Fruit fly (Drosophila melanogaster) whole organism, embryonic: ENCODE results near the gene CG10252.

Experiments
- Abd-B ChIP-seq: fragments of 200-800 bp; sonication (Bioruptor generic); optimal IDR thresholded peaks from 2 replicates; lab custom pipeline; 2018; ENCODE audit warnings: missing biosample characterization, mild to moderate bottlenecking, missing genetic modification characterization, moderate library complexity
- Asciz ChIP-seq: fragments of 200-800 bp; sonication (Bioruptor generic); optimal IDR thresholded peaks from 2 replicates; lab custom pipeline; 2017; ENCODE audit warnings: missing biosample characterization, mild to moderate bottlenecking, missing genetic modification characterization, missing genetic modification reagents
- CG10209 ChIP-seq: fragments of 200-800 bp; sonication (Bioruptor generic); optimal IDR thresholded peaks from 3 replicates; lab custom pipeline; 2017; ENCODE audit warnings: missing biosample characterization, mild to moderate bottlenecking, missing genetic modification characterization, missing genetic modification reagents
- CG11093 ChIP-seq: fragments of 200-800 bp; sonication (Bioruptor generic); IDR thresholded peaks from 3 replicates; pipeline ENCODE4 v1.3.6; 2022; ENCODE audit warnings: missing biosample characterization, missing genetic modification characterization
- CG11398 ChIP-seq: fragments of 200-800 bp; sonication (Bioruptor generic); optimal IDR thresholded peaks from 2 replicates; lab custom pipeline; 2016; ENCODE audit warnings: missing biosample characterization, missing genetic modification characterization
- CG12219 ChIP-seq: fragments of 200-800 bp; sonication (Bioruptor generic); optimal IDR thresholded peaks from 3 replicates; lab custom pipeline; 2018; ENCODE audit warnings: missing biosample characterization, mild to moderate bottlenecking, missing genetic modification characterization
- CG12659 ChIP-seq: fragments of 200-800 bp; sonication (Bioruptor generic); optimal IDR thresholded peaks from 3 replicates; lab custom pipeline; 2017; ENCODE audit warnings: mild to moderate bottlenecking, missing biosample characterization, missing genetic modification reagents, missing genetic modification characterization
- CG15269 ChIP-seq: fragments of 200-800 bp; sonication (Bioruptor generic); optimal IDR thresholded peaks from 2 replicates; lab custom pipeline; 2018; ENCODE audit warnings: missing biosample characterization, mild to moderate bottlenecking, missing genetic modification characterization, moderate library complexity
- CG15696 ChIP-seq: fragments of 200-800 bp; sonication (Bioruptor generic); optimal IDR thresholded peaks from 2 replicates; lab custom pipeline; 2019; ENCODE audit warnings: missing biosample characterization, mild to moderate bottlenecking, missing genetic modification characterization, moderate library complexity
- CG16779 ChIP-seq: fragments of 200-800 bp; sonication (Bioruptor generic); IDR thresholded peaks from 2 replicates; pipeline ENCODE4 v1.3.6; 2022; ENCODE audit warnings: missing biosample characterization, missing genetic modification characterization
- CG17361 ChIP-seq: fragments of 200-800 bp; sonication (Bioruptor generic); IDR thresholded peaks from 3 replicates; pipeline ENCODE4 v1.3.6; 2022; ENCODE audit warnings: missing biosample characterization, missing genetic modification characterization
- CG17385 ChIP-seq: fragments of 200-800 bp; sonication (Bioruptor generic); optimal IDR thresholded peaks from 3 replicates; lab custom pipeline; 2018; ENCODE audit warnings: missing biosample characterization, mild to moderate bottlenecking, missing genetic modification characterization
- CG2202 ChIP-seq: fragments of 200-800 bp; sonication (Bioruptor generic); optimal IDR thresholded peaks from 2 replicates; lab custom pipeline; 2018; ENCODE audit warnings: missing biosample characterization, mild to moderate bottlenecking, missing genetic modification characterization
- CG2678 ChIP-seq: fragments of 200-800 bp; sonication (Bioruptor generic); optimal IDR thresholded peaks from 3 replicates; lab custom pipeline; 2019; ENCODE audit warnings: missing biosample characterization, mild to moderate bottlenecking, missing genetic modification characterization, moderate library complexity
- CG2875 ChIP-seq: fragments of 200-800 bp; sonication (Bioruptor generic); optimal IDR thresholded peaks from 2 replicates; lab custom pipeline; 2017; ENCODE audit warnings: missing biosample characterization, mild to moderate bottlenecking, missing genetic modification characterization, missing genetic modification reagents
- CG30020 ChIP-seq: fragments of 200-800 bp; optimal IDR thresholded peaks from 2 replicates; lab custom pipeline; 2019; ENCODE audit warnings: missing biosample characterization, mild to moderate bottlenecking, missing genetic modification characterization, moderate library complexity
- CG6683 ChIP-seq: fragments of 200-800 bp; sonication (Bioruptor generic); optimal IDR thresholded peaks from 2 replicates; lab custom pipeline; 2017; ENCODE audit warnings: missing biosample characterization, mild to moderate bottlenecking, missing genetic modification characterization, missing genetic modification reagents
- CG6854 ChIP-seq: fragments of 200-800 bp; sonication (Bioruptor generic); optimal IDR thresholded peaks from 3 replicates; lab custom pipeline; 2017; ENCODE audit warnings: missing biosample characterization, mild to moderate bottlenecking, missing genetic modification characterization
- CG7372 ChIP-seq: fragments of 200-800 bp; sonication (Bioruptor generic); IDR thresholded peaks from 2 replicates; pipeline ENCODE4 v1.3.6; 2022; ENCODE audit warnings: missing biosample characterization, missing genetic modification characterization
- CG7839 ChIP-seq: fragments of 200-800 bp; sonication (Bioruptor generic); optimal IDR thresholded peaks from 3 replicates; lab custom pipeline; 2018; ENCODE audit warnings: missing biosample characterization, mild to moderate bottlenecking, missing genetic modification characterization, moderate library complexity
- CG8281 ChIP-seq: fragments of 200-800 bp; sonication (Bioruptor generic); optimal IDR thresholded peaks from 2 replicates; lab custom pipeline; 2018; ENCODE audit warnings: missing biosample characterization, mild to moderate bottlenecking, missing genetic modification characterization, moderate library complexity
- CG8478 ChIP-seq: fragments of >200 bp; optimal IDR thresholded peaks from 2 replicates; lab custom pipeline; 2018
- D19A ChIP-seq: fragments of 200-800 bp; optimal IDR thresholded peaks from 3 replicates; lab custom pipeline; 2019; ENCODE audit warnings: missing biosample characterization, mild to moderate bottlenecking, missing genetic modification characterization, moderate library complexity
- Dek ChIP-seq: fragments of 200-800 bp; sonication (Bioruptor generic); optimal IDR thresholded peaks from 3 replicates; lab custom pipeline; 2019; ENCODE audit warnings: missing biosample characterization, mild to moderate bottlenecking, missing genetic modification characterization, moderate library complexity
- Fer3 ChIP-seq: fragments of 200-800 bp; sonication (Bioruptor generic); optimal IDR thresholded peaks from 2 replicates; lab custom pipeline; 2018; ENCODE audit warnings: missing biosample characterization, mild to moderate bottlenecking, missing genetic modification characterization, moderate library complexity
- H15 ChIP-seq: fragments of 200-800 bp; sonication (Bioruptor generic); IDR thresholded peaks from 3 replicates; pipeline ENCODE4 v1.3.6; 2022; ENCODE audit warnings: missing biosample characterization, missing genetic modification characterization
- Hr3 ChIP-seq: fragments of 200-800 bp; sonication (Bioruptor generic); optimal IDR thresholded peaks from 3 replicates; lab custom pipeline; 2016; ENCODE audit warnings: missing biosample characterization, missing genetic modification characterization
- Kr ChIP-seq: fragments of 200-800 bp; sonication (Bioruptor generic); optimal IDR thresholded peaks from 2 replicates; lab custom pipeline; 2017; ENCODE audit warnings: missing biosample characterization, mild to moderate bottlenecking, missing genetic modification characterization
- Sox100B ChIP-seq: fragments of 200-800 bp; sonication (Bioruptor generic); optimal IDR thresholded peaks from 3 replicates; lab custom pipeline; 2018; ENCODE audit warnings: missing biosample characterization, mild to moderate bottlenecking, missing genetic modification characterization
- Sox102F ChIP-seq: fragments of 200-800 bp; sonication (Bioruptor generic); optimal IDR thresholded peaks from 2 replicates; lab custom pipeline; 2018; ENCODE audit warnings: missing biosample characterization, mild to moderate bottlenecking, missing genetic modification characterization, moderate library complexity
- Ssrp ChIP-seq: fragments of 200-800 bp; sonication (Bioruptor generic); optimal IDR thresholded peaks from 2 replicates; lab custom pipeline; 2018; ENCODE audit warnings: missing biosample characterization, mild to moderate bottlenecking, missing genetic modification characterization, moderate library complexity
- Xbp1 ChIP-seq: fragments of 200-800 bp; sonication (Bioruptor generic); optimal IDR thresholded peaks from 3 replicates; lab custom pipeline; 2016; ENCODE audit warnings: missing biosample characterization, mild to moderate bottlenecking, missing genetic modification characterization
- bab2 ChIP-seq: fragments of 200-800 bp; sonication (Bioruptor generic); optimal IDR thresholded peaks from 2 replicates; lab custom pipeline; 2016; ENCODE audit warnings: missing biosample characterization, missing genetic modification characterization
- bbx ChIP-seq: fragments of 200-800 bp; sonication (Bioruptor generic); IDR thresholded peaks from 2 replicates; pipeline ENCODE4 v1.3.6; 2022; ENCODE audit warnings: missing biosample characterization, missing genetic modification characterization; ENCODE audit not compliant: partially characterized antibody
- chm ChIP-seq: fragments of 200-800 bp; sonication (Bioruptor generic); IDR thresholded peaks from 2 replicates; pipeline ENCODE4 v1.3.6; 2022; ENCODE audit warnings: missing biosample characterization, missing genetic modification characterization
- crc ChIP-seq: fragments of 200-800 bp; sonication (Bioruptor generic); optimal IDR thresholded peaks from 2 replicates; lab custom pipeline; 2016; ENCODE audit warnings: missing biosample characterization, missing genetic modification characterization
- crp ChIP-seq, 2 experiments: fragments of 200-800 bp; sonication (Bioruptor generic); optimal IDR thresholded peaks; 2 replicates in 1 of 2; 3 replicates in 1 of 2; lab custom pipeline; 2017; ENCODE audit warnings: missing biosample characterization in 2 of 2, missing genetic modification characterization in 2 of 2, mild to moderate bottlenecking in 1 of 2, moderate library complexity in 1 of 2
- disco-r ChIP-seq: fragments of 200-800 bp; sonication (Bioruptor generic); optimal IDR thresholded peaks from 2 replicates; lab custom pipeline; 2016; ENCODE audit warnings: missing biosample characterization, missing genetic modification characterization
- ftz-f1 ChIP-seq: fragments of 200-800 bp; sonication (Bioruptor generic); optimal IDR thresholded peaks from 2 replicates; lab custom pipeline; 2016; ENCODE audit warnings: missing biosample characterization, missing genetic modification characterization
- gfzf ChIP-seq: fragments of 200-800 bp; sonication (Bioruptor generic); optimal IDR thresholded peaks from 2 replicates; lab custom pipeline; 2016; ENCODE audit warnings: missing biosample characterization, mild to moderate bottlenecking, missing genetic modification characterization, moderate library complexity
- h ChIP-seq: fragments of >200 bp; optimal IDR thresholded peaks from 2 replicates; lab custom pipeline; 2017
- mirr ChIP-seq: fragments of 200-800 bp; sonication (Bioruptor generic); optimal IDR thresholded peaks from 3 replicates; lab custom pipeline; 2018; ENCODE audit warnings: missing biosample characterization, mild to moderate bottlenecking, missing genetic modification characterization
- salm ChIP-seq: fragments of 200-800 bp; sonication (Bioruptor generic); optimal IDR thresholded peaks from 2 replicates; lab custom pipeline; 2018; ENCODE audit warnings: missing biosample characterization, mild to moderate bottlenecking, missing genetic modification characterization
- scrt ChIP-seq: fragments of 200-800 bp; sonication (Bioruptor generic); optimal IDR thresholded peaks from 2 replicates; lab custom pipeline; 2018; ENCODE audit warnings: missing biosample characterization, mild to moderate bottlenecking, missing genetic modification characterization, moderate library complexity
- shn ChIP-seq: fragments of 200-800 bp; sonication (Bioruptor generic); optimal IDR thresholded peaks from 3 replicates; lab custom pipeline; 2016; ENCODE audit warnings: missing biosample characterization, missing genetic modification characterization
- sug ChIP-seq: fragments of 200-800 bp; optimal IDR thresholded peaks from 2 replicates; lab custom pipeline; 2019; ENCODE audit warnings: missing biosample characterization, mild to moderate bottlenecking, missing genetic modification characterization, moderate library complexity
- toy ChIP-seq: fragments of 200-800 bp; sonication (Bioruptor generic); IDR thresholded peaks from 2 replicates; pipeline ENCODE4 v1.3.6; 2022; ENCODE audit warnings: missing biosample characterization, missing genetic modification characterization
- ttk ChIP-seq: fragments of 200-800 bp; sonication (Bioruptor generic); IDR thresholded peaks from 2 replicates; pipeline ENCODE4 v2.1.2; 2022; ENCODE audit warnings: missing biosample characterization, missing genetic modification characterization
- vnd ChIP-seq: fragments of 200-800 bp; sonication (Bioruptor generic); IDR thresholded peaks from 3 replicates; pipeline ENCODE4 v1.3.6; 2022; ENCODE audit warnings: missing biosample characterization, missing genetic modification characterization; ENCODE audit not compliant: partially characterized antibody

CG10252 gene

DNA sequence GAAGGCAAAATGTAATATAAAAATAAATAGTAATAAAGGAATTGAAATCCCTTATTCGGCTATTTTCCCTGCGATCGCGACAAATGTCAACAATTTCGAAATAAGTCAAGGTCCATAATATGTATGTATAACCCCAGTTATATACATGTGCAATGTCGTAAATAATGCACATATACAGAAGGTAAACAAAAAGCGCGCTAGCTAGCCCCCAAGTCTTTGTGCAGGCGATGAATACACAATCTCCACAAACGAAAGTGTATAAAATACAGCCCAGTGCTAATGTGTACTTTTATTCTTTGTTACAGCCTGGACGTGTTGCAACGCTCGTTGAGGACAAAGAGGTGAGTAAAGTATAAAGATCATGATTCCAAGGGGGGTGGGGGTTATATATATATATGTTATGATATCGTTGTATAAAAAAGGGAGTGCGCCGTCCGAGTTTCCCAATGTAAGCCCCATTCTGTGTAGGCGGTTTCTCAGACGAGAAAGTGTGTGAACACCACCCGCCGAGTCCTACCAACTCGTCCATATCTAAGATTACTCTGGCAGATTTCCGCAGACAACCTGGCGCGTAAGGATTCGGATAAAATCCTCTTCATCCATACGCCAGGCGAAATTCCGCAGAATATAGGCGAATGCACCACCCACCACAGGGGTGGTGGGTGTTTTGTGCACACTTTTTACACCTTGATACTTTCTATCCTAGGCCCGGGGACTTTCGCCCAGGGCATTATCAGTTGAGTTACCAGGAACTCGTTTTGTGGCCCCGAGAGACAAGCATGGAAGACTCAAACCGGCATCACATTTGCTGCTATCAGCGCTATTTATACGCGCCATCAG lies 33.8 kb upstream of the CG10252 start (continued):
- TF ChIP-seq CG6683 (GFP tag; lab: Kevin White, UChicago) (no peak), salm (tag; lab: Kevin White, UChicago) (no peak), ftz-f1 (GFP tag; lab: Kevin White, UChicago) (peak; percentile 44), Abd-B (GFP tag; lab: Kevin White, UChicago) (no peak), Dek (tag; lab: Kevin White, UChicago) (peak; percentile 24), CG15696 (tag; lab: Kevin White, UChicago) (no peak), CG17385 (GFP tag; lab: Kevin White, UChicago) (no peak), CG15269 (tag; lab: Kevin White, UChicago) (peak; percentile 27), D19A (tag; lab: Kevin White, UChicago) (peak; percentile 19), disco-r (GFP tag; lab: Kevin White, UChicago) (no peak), CG8281 (no peak), CG30020 (no peak), gfzf (GFP tag; lab: Kevin White, UChicago) (no peak), CG16779 (no peak), CG7839 (tag; lab: Kevin White, UChicago) (no peak), CG8478 (lab: Kevin White, UChicago) (no peak), CG11093 (no peak), CG2202 (tag; lab: Kevin White, UChicago) (peak; percentile 21), mirr (peak; percentile 70), Kr (no peak), crc (GFP tag; lab: Kevin White, UChicago) (no peak), H15 (no peak), crp (GFP tag; optimal IDR thresholded peaks at IDR 0.05; lab: Kevin White, UChicago) (no peak), CG7372 (GFP tag; lab: Robert Waterston, UW) (no peak), Xbp1 (GFP tag; lab: Kevin White, UChicago) (no peak)

DNA sequence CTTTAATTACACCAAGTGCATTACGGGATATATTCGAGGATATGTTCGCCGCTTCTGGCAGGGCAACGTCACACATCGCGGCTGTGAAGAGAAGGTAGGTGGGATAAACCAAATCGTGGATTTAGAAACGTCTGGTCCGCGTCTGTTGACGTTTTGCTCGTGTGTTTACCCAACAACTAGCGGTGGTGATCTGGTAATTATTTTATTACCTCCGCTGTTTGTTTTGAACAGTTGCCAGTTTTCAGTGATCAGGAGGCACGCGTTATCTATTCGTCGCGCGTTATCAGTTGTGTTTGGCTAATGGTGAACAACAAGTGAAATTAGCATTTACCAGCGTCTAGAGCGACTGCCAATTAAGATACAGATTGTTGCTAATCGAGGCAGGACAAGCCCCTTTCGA lies 33.0 kb upstream of the CG10252 start:
- TF ChIP-seq toy (GFP tag; lab: Robert Waterston, UW) = no peak
- TF ChIP-seq scrt (GFP tag; lab: Kevin White, UChicago) = peak; percentile 46
- TF ChIP-seq shn (GFP tag; lab: Kevin White, UChicago) = no peak
- peak; percentile 29 for TF ChIP-seq CG12659 (GFP tag; lab: Kevin White, UChicago)
- TF ChIP-seq chm = no peak
- peak; percentile 45 for TF ChIP-seq CG12219 (GFP tag; lab: Kevin White, UChicago)
- TF ChIP-seq CG10209 = peak; percentile 40
- TF ChIP-seq bab2 = no peak
- peak; percentile 67 for TF ChIP-seq CG2678 (tag; lab: Kevin White, UChicago)
- peak; percentile 55 for TF ChIP-seq CG6854 (GFP tag; lab: Kevin White, UChicago)
- peak; percentile 64 for TF ChIP-seq sug (tag; lab: Kevin White, UChicago)
- peak; percentile 45 for TF ChIP-seq Asciz
- no peak for TF ChIP-seq h
- TF ChIP-seq ttk = no peak
- no peak for TF ChIP-seq Hr3 (GFP tag; lab: Kevin White, UChicago)
- no peak for TF ChIP-seq crp (GFP tag; optimal IDR thresholded peaks at IDR 0.05; lab: Kevin White, UChicago)
- TF ChIP-seq CG17361 = no peak
- no peak for TF ChIP-seq vnd
- peak; percentile 29 for TF ChIP-seq CG11398 (GFP tag; lab: Kevin White, UChicago)
- no peak for TF ChIP-seq Sox102F (GFP tag; lab: Kevin White, UChicago)
- TF ChIP-seq Sox100B (GFP tag; lab: Kevin White, UChicago) = no peak
- TF ChIP-seq CG2875 (GFP tag; lab: Kevin White, UChicago) = no peak
- no peak for TF ChIP-seq Ssrp (tag; lab: Kevin White, UChicago)
- no peak for TF ChIP-seq bbx (GFP tag; lab: Robert Waterston, UW)
- TF ChIP-seq D19A (tag; lab: Kevin White, UChicago) = no peak
- peak; percentile 47 for TF ChIP-seq Fer3
